Worm (Caenorhabditis elegans) whole organism, mixed stage, embryonic: ENCODE results near the gene Y53C12A.7.

Experiments
- M03D4.4 ChIP-seq: sonication (generic microtip); optimal IDR thresholded peaks from 2 replicates; lab custom pipeline; 2017; ENCODE audit warnings: mild to moderate bottlenecking, missing genetic modification characterization, missing compliant biosample characterization
- blmp-1 ChIP-seq: fragments of 150-350 bp; optimal IDR thresholded peaks from 2 replicates; lab custom pipeline; 2014; ENCODE audit warnings: missing biosample characterization, missing genetic modification characterization
- ceh-39 ChIP-seq: fragments of 150-350 bp; optimal IDR thresholded peaks from 2 replicates; lab custom pipeline; 2014; ENCODE audit warnings: missing biosample characterization, missing genetic modification characterization
- ceh-43 ChIP-seq: fragments of 200-800 bp; sonication (Bioruptor generic); optimal IDR thresholded peaks from 2 replicates; lab custom pipeline; 2018; ENCODE audit warnings: mild to moderate bottlenecking, missing genetic modification characterization, moderate library complexity, missing compliant biosample characterization
- ceh-83 ChIP-seq: fragments of 200-800 bp; sonication (Bioruptor generic); optimal IDR thresholded peaks from 2 replicates; lab custom pipeline; 2018; ENCODE audit warnings: mild to moderate bottlenecking, missing genetic modification characterization, missing compliant biosample characterization
- ces-1 ChIP-seq: fragments of 150-350 bp; optimal IDR thresholded peaks from 2 replicates; lab custom pipeline; 2014; ENCODE audit warnings: missing biosample characterization, missing genetic modification reagents, missing genetic modification characterization
- cnd-1 ChIP-seq: fragments of 200-800 bp; sonication (Bioruptor generic); optimal IDR thresholded peaks from 2 replicates; lab custom pipeline; 2018; ENCODE audit warnings: mild to moderate bottlenecking, missing genetic modification characterization, missing compliant biosample characterization
- drap-1 ChIP-seq: fragments of 200-800 bp; sonication (Bioruptor generic); optimal IDR thresholded peaks from 3 replicates; lab custom pipeline; 2018; ENCODE audit warnings: mild to moderate bottlenecking, missing genetic modification characterization, missing compliant biosample characterization
- elt-1 ChIP-seq: sonication (generic microtip); optimal IDR thresholded peaks from 2 replicates; lab custom pipeline; 2017; ENCODE audit warnings: missing genetic modification characterization, mild to moderate bottlenecking, missing compliant biosample characterization, antibody characterized with exemption, moderate library complexity, borderline replicate concordance; ENCODE audit not compliant: insufficient read depth
- elt-3 ChIP-seq: fragments of 150-350 bp; optimal IDR thresholded peaks from 2 replicates; lab custom pipeline; 2014; ENCODE audit warnings: missing biosample characterization, missing genetic modification characterization
- flh-1 ChIP-seq: fragments of 200-800 bp; sonication (Bioruptor generic); optimal IDR thresholded peaks from 2 replicates; lab custom pipeline; 2018; ENCODE audit warnings: mild to moderate bottlenecking, missing genetic modification characterization, moderate library complexity, missing compliant biosample characterization
- ham-2 ChIP-seq: fragments of 200-800 bp; sonication (Bioruptor generic); optimal IDR thresholded peaks from 2 replicates; lab custom pipeline; 2018; ENCODE audit warnings: mild to moderate bottlenecking, missing genetic modification characterization, missing compliant biosample characterization
- hlh-1 ChIP-seq: fragments of 150-350 bp; optimal IDR thresholded peaks from 2 replicates; lab custom pipeline; 2014; ENCODE audit warnings: missing biosample characterization, missing genetic modification reagents, missing genetic modification characterization
- lin-13 ChIP-seq: fragments of 150-350 bp; optimal IDR thresholded peaks from 2 replicates; lab custom pipeline; 2014; ENCODE audit warnings: missing biosample characterization, missing genetic modification characterization
- lsy-2 ChIP-seq: fragments of 150-350 bp; optimal IDR thresholded peaks from 2 replicates; lab custom pipeline; 2014; ENCODE audit warnings: missing biosample characterization, missing genetic modification characterization
- mab-5 ChIP-seq: fragments of 150-350 bp; optimal IDR thresholded peaks from 2 replicates; lab custom pipeline; 2014; ENCODE audit warnings: missing biosample characterization, missing genetic modification characterization
- mep-1 ChIP-seq: fragments of 150-350 bp; optimal IDR thresholded peaks from 2 replicates; lab custom pipeline; 2017; ENCODE audit warnings: missing biosample characterization, missing genetic modification reagents, missing genetic modification characterization, inconsistent platforms
- mls-2 ChIP-seq: sonication (generic microtip); optimal IDR thresholded peaks from 2 replicates; lab custom pipeline; 2016; ENCODE audit warnings: mild to moderate bottlenecking, missing genetic modification characterization, moderate library complexity, missing compliant biosample characterization
- nhr-12 ChIP-seq: fragments of 150-350 bp; optimal IDR thresholded peaks from 2 replicates; lab custom pipeline; 2014; ENCODE audit warnings: missing biosample characterization, missing genetic modification characterization
- nhr-2 ChIP-seq: fragments of 150-350 bp; optimal IDR thresholded peaks from 2 replicates; lab custom pipeline; 2014; ENCODE audit warnings: missing biosample characterization, missing genetic modification characterization
- nhr-237 ChIP-seq: fragments of 150-350 bp; optimal IDR thresholded peaks from 2 replicates; lab custom pipeline; 2014; ENCODE audit warnings: missing biosample characterization, missing genetic modification characterization
- nhr-76 ChIP-seq: sonication (generic microtip); optimal IDR thresholded peaks from 2 replicates; lab custom pipeline; 2017; ENCODE audit warnings: missing biosample characterization, missing genetic modification characterization
- pha-4 ChIP-seq: fragments of 150-350 bp; optimal IDR thresholded peaks from 2 replicates; lab custom pipeline; 2018; ENCODE audit warnings: missing biosample characterization, missing genetic modification reagents, missing genetic modification characterization
- sem-2 ChIP-seq: fragments of 200-800 bp; sonication (Bioruptor generic); optimal IDR thresholded peaks from 2 replicates; lab custom pipeline; 2018; ENCODE audit warnings: mild to moderate bottlenecking, missing genetic modification characterization, missing compliant biosample characterization
- snpc-4 ChIP-seq: fragments of 150-350 bp; optimal IDR thresholded peaks from 2 replicates; lab custom pipeline; 2014; ENCODE audit warnings: missing biosample characterization, missing genetic modification characterization
- sptf-1 ChIP-seq: sonication (generic microtip); optimal IDR thresholded peaks from 2 replicates; lab custom pipeline; 2017; ENCODE audit warnings: mild to moderate bottlenecking, missing genetic modification characterization, moderate library complexity, missing compliant biosample characterization
- tbx-8 ChIP-seq: fragments of 200-800 bp; sonication (Bioruptor generic); optimal IDR thresholded peaks from 2 replicates; lab custom pipeline; 2018; ENCODE audit warnings: mild to moderate bottlenecking, missing genetic modification characterization, moderate library complexity, missing compliant biosample characterization
- unc-120 ChIP-seq: sonication (generic microtip); optimal IDR thresholded peaks from 2 replicates; lab custom pipeline; 2017; ENCODE audit warnings: missing genetic modification characterization, missing compliant biosample characterization; ENCODE audit not compliant: poor library complexity, severe bottlenecking
- unc-39 ChIP-seq: fragments of 150-350 bp; optimal IDR thresholded peaks from 2 replicates; lab custom pipeline; 2014; ENCODE audit warnings: missing biosample characterization, missing genetic modification characterization
- unc-62 ChIP-seq: fragments of 150-350 bp; optimal IDR thresholded peaks from 2 replicates; lab custom pipeline; 2014; ENCODE audit warnings: missing biosample characterization, missing genetic modification reagents, missing genetic modification characterization
- zip-8 ChIP-seq: fragments of 150-350 bp; optimal IDR thresholded peaks from 2 replicates; lab custom pipeline; 2014; ENCODE audit warnings: missing biosample characterization, missing genetic modification characterization
- ztf-11 ChIP-seq: fragments of 150-350 bp; optimal IDR thresholded peaks from 2 replicates; lab custom pipeline; 2014; ENCODE audit warnings: missing biosample characterization, missing genetic modification characterization

Y53C12A.7 gene

DNA sequence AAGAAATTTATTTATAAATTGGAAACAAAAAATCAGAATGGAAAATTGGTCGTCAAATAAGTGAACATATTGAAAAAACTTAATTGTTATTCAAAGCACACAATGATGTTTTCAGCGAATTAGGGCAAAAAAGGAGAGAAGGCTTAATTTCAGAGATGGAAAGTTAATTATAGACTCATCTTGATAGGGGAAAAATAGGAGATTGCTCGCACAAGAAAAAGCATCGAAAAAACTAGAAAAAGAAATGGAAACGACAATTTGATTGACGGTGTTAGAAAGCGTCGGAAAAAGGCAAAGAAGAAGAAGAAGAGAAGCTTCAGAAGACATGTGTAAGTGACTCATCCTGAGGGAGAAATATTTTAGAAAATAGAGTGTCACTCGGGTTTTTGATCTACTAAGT, 4.4 kb upstream of the Y53C12A.7 start:
- no peak for TF ChIP-seq ztf-11
- no peak for TF ChIP-seq elt-3 (tag; lab: Kevin White, UChicago)
- no peak for TF ChIP-seq ceh-43
- TF ChIP-seq snpc-4 (tag; lab: Kevin White, UChicago), result no peak
- TF ChIP-seq sem-2 (GFP tag; lab: Kevin White, UChicago), result no peak
- TF ChIP-seq ces-1, result peak; percentile 17
- no peak for TF ChIP-seq mls-2 (tag; lab: Kevin White, UChicago)
- no peak for TF ChIP-seq mab-5 (tag; lab: Kevin White, UChicago)

ce11 chrII:9703601-9704000, 3.3 kb downstream of the Y53C12A.7 start, which contains the start of gene mop-25.2:
TSS of gene mop-25.2 (minus strand) at chrII:9703701.
- no peak for TF ChIP-seq ceh-43
- TF ChIP-seq pha-4, result no peak
- no peak for TF ChIP-seq sptf-1 (tag; lab: Kevin White, UChicago)
- TF ChIP-seq unc-120 (tag; lab: Kevin White, UChicago), result no peak
- TF ChIP-seq M03D4.4 (tag; lab: Kevin White, UChicago), result no peak
- no peak for TF ChIP-seq ham-2 (GFP tag; lab: Kevin White, UChicago)
- TF ChIP-seq nhr-76, result no peak
- no peak for TF ChIP-seq sem-2 (GFP tag; lab: Kevin White, UChicago)
- TF ChIP-seq mab-5 (tag; lab: Kevin White, UChicago), result no peak
- no peak for TF ChIP-seq drap-1 (GFP tag; lab: Kevin White, UChicago)
- TF ChIP-seq nhr-2 (tag; lab: Kevin White, UChicago), result no peak
- no peak for TF ChIP-seq unc-62 (GFP tag; lab: Kevin White, UChicago)
- no peak for TF ChIP-seq elt-1 (tag; lab: Kevin White, UChicago)
- no peak for TF ChIP-seq nhr-237 (tag; lab: Kevin White, UChicago)
- TF ChIP-seq mls-2 (tag; lab: Kevin White, UChicago), result no peak
- TF ChIP-seq elt-3 (tag; lab: Kevin White, UChicago), result no peak
- no peak for TF ChIP-seq flh-1 (GFP tag; lab: Kevin White, UChicago)

DNA sequence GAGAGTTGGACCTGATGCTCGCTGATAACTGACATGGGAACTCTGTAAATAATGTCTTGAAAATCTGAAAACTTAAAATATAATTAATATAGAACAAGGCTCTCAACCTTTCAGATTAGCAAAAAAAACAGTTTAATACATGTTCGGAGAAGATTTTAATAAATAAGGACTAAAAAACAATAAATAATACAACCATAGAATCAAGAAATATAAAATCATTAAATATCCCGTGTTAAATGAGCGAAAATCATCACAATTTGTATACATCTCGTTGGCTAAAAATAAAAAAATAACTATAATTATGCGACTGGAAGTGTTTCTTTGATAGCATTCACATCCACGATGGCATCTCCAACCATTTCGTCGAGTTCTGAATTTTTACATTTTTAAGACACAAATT, 4.4 kb downstream of the Y53C12A.7 start, which contains the start of gene Y53C12A.10:
Y53C12A.10 (minus strand) TSS at position 101 of the 400 bp plus-strand sequence.
- TF ChIP-seq elt-1 (tag; lab: Kevin White, UChicago), result no peak
- TF ChIP-seq snpc-4 (tag; lab: Kevin White, UChicago), result no peak
- no peak for TF ChIP-seq ceh-39 (tag; lab: Kevin White, UChicago)
- no peak for TF ChIP-seq elt-3 (tag; lab: Kevin White, UChicago)
- TF ChIP-seq ces-1, result no peak
- TF ChIP-seq nhr-237 (tag; lab: Kevin White, UChicago), result no peak
- no peak for TF ChIP-seq ceh-43
- TF ChIP-seq ceh-83, result no peak
- no peak for TF ChIP-seq nhr-2 (tag; lab: Kevin White, UChicago)
- TF ChIP-seq cnd-1, result no peak
- TF ChIP-seq lin-13 (tag; lab: Kevin White, UChicago), result no peak

DNA sequence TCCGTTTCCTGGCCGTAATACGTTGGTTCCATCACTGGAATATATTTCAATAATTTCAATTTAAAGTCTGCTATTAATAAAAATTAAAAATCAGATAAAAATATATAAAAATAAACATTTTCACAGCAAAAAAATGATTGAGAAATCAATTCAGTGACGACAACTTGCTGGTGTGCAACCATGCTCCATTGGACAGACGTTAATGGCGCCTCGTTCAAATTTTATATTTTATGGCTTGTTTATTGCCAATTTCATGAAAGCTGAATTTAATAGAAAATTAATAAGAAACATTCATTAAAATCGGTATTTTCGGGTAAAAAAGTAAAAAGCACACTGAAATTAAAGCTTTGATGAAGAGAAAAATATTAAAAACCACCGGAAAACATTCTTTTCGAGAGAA, 5.9 kb downstream of the Y53C12A.7 start, which contains the start of gene Y53C12A.3:
Y53C12A.3 (minus strand) TSS at position 34 of the 400 bp plus-strand sequence.
- peak; percentile 43 for TF ChIP-seq nhr-237 (tag; lab: Kevin White, UChicago)
- no peak for TF ChIP-seq ceh-43
- TF ChIP-seq mep-1 (tag; lab: Kevin White, UChicago), result peak; percentile 31
- peak; percentile 51 for TF ChIP-seq lsy-2 (tag; lab: Kevin White, UChicago)
- TF ChIP-seq elt-1 (tag; lab: Kevin White, UChicago), result no peak
- no peak for TF ChIP-seq tbx-8 (GFP tag; lab: Kevin White, UChicago)
- TF ChIP-seq hlh-1 (tag; lab: Kevin White, UChicago), result no peak
- TF ChIP-seq unc-62 (GFP tag; lab: Kevin White, UChicago), result no peak
- peak; percentile 29 for TF ChIP-seq ces-1
- TF ChIP-seq nhr-76, result no peak
- TF ChIP-seq nhr-2 (tag; lab: Kevin White, UChicago), result peak; percentile 11

DNA sequence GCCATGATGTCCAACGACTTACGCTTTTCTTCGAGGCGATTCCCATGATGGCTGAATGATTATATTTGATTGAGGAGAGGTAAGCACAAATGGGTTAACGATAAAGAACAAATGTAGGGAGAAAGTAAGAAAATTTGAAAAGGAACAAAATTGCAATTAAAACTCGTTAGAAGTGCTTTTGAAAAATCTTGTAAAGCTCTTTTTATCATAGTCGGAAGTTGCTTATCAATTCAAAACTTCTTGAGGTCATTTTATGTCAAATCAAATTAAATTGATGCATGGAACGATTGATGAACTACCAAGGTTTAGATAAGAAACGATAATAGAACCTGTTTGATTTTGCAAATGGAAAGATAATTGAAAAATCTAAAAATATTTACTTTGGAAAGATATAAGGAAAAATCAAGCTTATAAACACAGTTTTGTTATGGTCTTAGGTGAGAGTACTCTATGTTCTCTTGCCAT, 8.5 kb downstream of the Y53C12A.7 start, which contains the start of gene glt-5:
glt-5 (minus strand) TSS at position 51 of the 465 bp plus-strand sequence.
- no peak for TF ChIP-seq zip-8 (tag; lab: Kevin White, UChicago)
- TF ChIP-seq sptf-1 (tag; lab: Kevin White, UChicago), result no peak
- no peak for TF ChIP-seq M03D4.4 (tag; lab: Kevin White, UChicago)
- TF ChIP-seq elt-3 (tag; lab: Kevin White, UChicago), result no peak
- TF ChIP-seq hlh-1 (tag; lab: Kevin White, UChicago), result no peak
- no peak for TF ChIP-seq nhr-12 (tag; lab: Kevin White, UChicago)
- no peak for TF ChIP-seq unc-39 (tag; lab: Kevin White, UChicago)
- TF ChIP-seq blmp-1 (tag; lab: Kevin White, UChicago), result no peak
- no peak for TF ChIP-seq nhr-76
- no peak for TF ChIP-seq tbx-8 (GFP tag; lab: Kevin White, UChicago)
- TF ChIP-seq snpc-4 (tag; lab: Kevin White, UChicago), result no peak
- TF ChIP-seq lin-13 (tag; lab: Kevin White, UChicago), result no peak
- no peak for TF ChIP-seq ztf-11
- TF ChIP-seq flh-1 (GFP tag; lab: Kevin White, UChicago), result no peak
